Worm (Caenorhabditis elegans): ENCODE data around the gene swd-2.2.

Gene swd-2.2

ce11 chrIV:7783801-7784411, 9.7 kb downstream of the swd-2.2 start, which contains the start of gene tag-321:
Gene tag-321, minus strand, starts transcription at chrIV:7783851.
- TF ChIP-seq jun-1 (tag; optimal IDR thresholded peaks at IDR 0.05) (peak; percentile 6), fkh-2 (tag; optimal IDR thresholded peaks at IDR 0.05) (no peak), elt-2 (tag; optimal IDR thresholded peaks at IDR 0.05) (peak; percentile 68)

- TF ChIP-seq ceh-28 (tag; optimal IDR thresholded peaks at IDR 0.05), result peak; percentile 3
- TF ChIP-seq ama-1 (optimal IDR thresholded peaks at IDR 0.05), result no peak
- peak; percentile 47 for TF ChIP-seq hmg-11 (tag; optimal IDR thresholded peaks at IDR 0.05)
- no peak for TF ChIP-seq nhr-237 (tag; optimal IDR thresholded peaks at IDR 0.05)
- peak; percentile 38 for TF ChIP-seq snpc-4 (tag; optimal IDR thresholded peaks at IDR 0.05)
- no peak for TF ChIP-seq nhr-12 (tag; optimal IDR thresholded peaks at IDR 0.05)
- TF ChIP-seq nhr-11 (tag; optimal IDR thresholded peaks at IDR 0.05), result no peak
- peak; percentile 67 for TF ChIP-seq nfya-1 (tag; optimal IDR thresholded peaks at IDR 0.05; ENCODE audit: insufficient read depth)
- TF ChIP-seq skn-1 (tag; optimal IDR thresholded peaks at IDR 0.05), result peak; percentile 40
- no peak for TF ChIP-seq fos-1 (tag; optimal IDR thresholded peaks at IDR 0.05)
- peak; percentile 75 for TF ChIP-seq nhr-23 (tag; optimal IDR thresholded peaks at IDR 0.05)
- no peak for TF ChIP-seq unc-62 (GFP tag; optimal IDR thresholded peaks at IDR 0.05)
- peak; percentile 35 for TF ChIP-seq nhr-43 (tag; optimal IDR thresholded peaks at IDR 0.05; ENCODE audit: poor library complexity, severe bottlenecking)
- peak; percentile 84 for TF ChIP-seq lin-15B (tag; optimal IDR thresholded peaks at IDR 0.05)
- no peak for TF ChIP-seq mdl-1 (tag; optimal IDR thresholded peaks at IDR 0.05)
- no peak for TF ChIP-seq mml-1 (tag; optimal IDR thresholded peaks at IDR 0.05)
- peak; percentile 9 for TF ChIP-seq nhr-25 (tag; optimal IDR thresholded peaks at IDR 0.05)
- peak; percentile 47 for TF ChIP-seq pqm-1 (tag; optimal IDR thresholded peaks at IDR 0.05)
- TF ChIP-seq ztf-11 (tag; optimal IDR thresholded peaks at IDR 0.05), result no peak
- TF ChIP-seq fkh-2 (tag; optimal IDR thresholded peaks at IDR 0.05), result no peak
- TF ChIP-seq elt-2 (tag; optimal IDR thresholded peaks at IDR 0.05), result peak; percentile 22
- no peak for TF ChIP-seq fkh-10 (GFP tag; optimal IDR thresholded peaks at IDR 0.05)
- TF ChIP-seq lin-39 (tag; optimal IDR thresholded peaks at IDR 0.05), result no peak
- TF ChIP-seq R02D3.7 (tag; optimal IDR thresholded peaks at IDR 0.05), result peak; percentile 55
- peak; percentile 80 for TF ChIP-seq pha-4 (tag; optimal IDR thresholded peaks at IDR 0.05)
- peak; percentile 1 for TF ChIP-seq jun-1 (tag; optimal IDR thresholded peaks at IDR 0.05)
- TF ChIP-seq aly-2 (tag; optimal IDR thresholded peaks at IDR 0.05), result no peak
- no peak for TF ChIP-seq elt-1 (tag; optimal IDR thresholded peaks at IDR 0.05)
- TF ChIP-seq zag-1 (tag; optimal IDR thresholded peaks at IDR 0.05), result no peak
- TF ChIP-seq lsy-12 (tag; optimal IDR thresholded peaks at IDR 0.05), result peak; percentile 17
- no peak for TF ChIP-seq eor-1 (tag; optimal IDR thresholded peaks at IDR 0.05)
- TF ChIP-seq tbx-2 (tag; optimal IDR thresholded peaks at IDR 0.05), result no peak
- TF ChIP-seq ceh-82 (tag; optimal IDR thresholded peaks at IDR 0.05), result no peak
- TF ChIP-seq ceh-16 (tag; optimal IDR thresholded peaks at IDR 0.05), result no peak
- TF ChIP-seq unc-39 (tag; optimal IDR thresholded peaks at IDR 0.05), result no peak
- peak; percentile 22 for TF ChIP-seq egl-5 (tag; optimal IDR thresholded peaks at IDR 0.05)
- TF ChIP-seq sea-2 (GFP tag; optimal IDR thresholded peaks at IDR 0.05), result no peak
Measured at ce11 chrIV:7785506-7786065, 11.4 kb downstream of the swd-2.2 start, which contains the start of gene tag-322. Gene tag-322, minus strand, starts transcription at chrIV:7785556.

DNA sequence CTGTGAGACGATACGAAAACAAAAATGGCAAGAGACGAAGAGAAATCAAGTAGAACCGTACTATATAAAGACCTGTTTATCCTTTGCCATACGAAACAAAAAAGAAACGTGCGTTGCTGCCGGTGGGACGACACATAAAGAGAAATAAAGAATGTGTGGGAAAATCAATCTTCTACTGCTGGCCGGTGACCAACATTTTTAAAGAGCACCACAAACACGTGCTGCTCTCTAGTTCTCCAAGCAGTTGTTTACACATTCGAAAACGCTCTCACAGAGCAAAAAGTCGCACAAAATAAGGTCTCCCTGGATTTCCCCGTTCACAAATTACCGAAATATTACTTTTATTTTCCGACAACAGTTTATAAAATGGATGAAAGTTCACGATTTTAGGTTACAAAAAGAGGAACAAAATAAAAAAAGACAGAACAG, 15.3 kb downstream of the swd-2.2 start, which contains the start of gene imp-3:
Gene imp-3, minus strand, starts transcription at position 93 of the 429 bp plus-strand sequence.
- TF ChIP-seq nhr-76 (tag; optimal IDR thresholded peaks at IDR 0.05), result no peak
- no peak for TF ChIP-seq eor-1 (tag; optimal IDR thresholded peaks at IDR 0.05)
- TF ChIP-seq nhr-25 (tag; optimal IDR thresholded peaks at IDR 0.05), result peak; percentile 43
- peak; percentile 66 for TF ChIP-seq nfya-1 (tag; optimal IDR thresholded peaks at IDR 0.05; ENCODE audit: insufficient read depth)
- TF ChIP-seq daf-12 (tag; optimal IDR thresholded peaks at IDR 0.05), result no peak
- TF ChIP-seq elt-1 (tag; optimal IDR thresholded peaks at IDR 0.05), result no peak
- TF ChIP-seq ZK546.5 (tag; optimal IDR thresholded peaks at IDR 0.05), result no peak
- peak; percentile 8 for TF ChIP-seq jun-1 (tag; optimal IDR thresholded peaks at IDR 0.05)
- no peak for TF ChIP-seq nhr-67 (tag; optimal IDR thresholded peaks at IDR 0.05)
- no peak for TF ChIP-seq nhr-23 (tag; optimal IDR thresholded peaks at IDR 0.05)
- TF ChIP-seq mml-1 (tag; optimal IDR thresholded peaks at IDR 0.05), result no peak
- no peak for TF ChIP-seq ztf-11 (tag; optimal IDR thresholded peaks at IDR 0.05)
- TF ChIP-seq egl-5 (tag; optimal IDR thresholded peaks at IDR 0.05), result peak; percentile 32
- TF ChIP-seq pqm-1 (tag; optimal IDR thresholded peaks at IDR 0.05), result peak; percentile 17
- TF ChIP-seq mdl-1 (tag; optimal IDR thresholded peaks at IDR 0.05), result no peak
- TF ChIP-seq lin-15B (tag; optimal IDR thresholded peaks at IDR 0.05), result peak; percentile 41
- TF ChIP-seq ama-1 (optimal IDR thresholded peaks at IDR 0.05), result peak; percentile 95
- TF ChIP-seq egl-27 (tag; optimal IDR thresholded peaks at IDR 0.05), result no peak
- no peak for TF ChIP-seq ceh-9 (tag; optimal IDR thresholded peaks at IDR 0.05)
- no peak for TF ChIP-seq tbx-2 (tag; optimal IDR thresholded peaks at IDR 0.05)
- TF ChIP-seq nhr-28 (tag; optimal IDR thresholded peaks at IDR 0.05), result no peak
- peak; percentile 64 for TF ChIP-seq ztf-4 (tag; optimal IDR thresholded peaks at IDR 0.05)
- TF ChIP-seq lin-39 (tag; optimal IDR thresholded peaks at IDR 0.05), result peak; percentile 70
- TF ChIP-seq nhr-43 (tag; optimal IDR thresholded peaks at IDR 0.05; ENCODE audit: poor library complexity, severe bottlenecking), result peak; percentile 16
- TF ChIP-seq pha-4 (tag; optimal IDR thresholded peaks at IDR 0.05), result peak; percentile 74
- no peak for TF ChIP-seq fkh-10 (GFP tag; optimal IDR thresholded peaks at IDR 0.05)
- no peak for TF ChIP-seq unc-62 (GFP tag; optimal IDR thresholded peaks at IDR 0.05)
- no peak for TF ChIP-seq nhr-77 (tag; optimal IDR thresholded peaks at IDR 0.05)
- TF ChIP-seq ceh-16 (tag; optimal IDR thresholded peaks at IDR 0.05), result no peak
- no peak for TF ChIP-seq elt-3 (tag; optimal IDR thresholded peaks at IDR 0.05)

All from whole organism, L3 larva.